Worm (Caenorhabditis elegans) whole organism, mixed stage, embryonic: ENCODE measurements around the gene fbxc-26.

Experiments used
- M03D4.4 ChIP-seq: sonication (generic microtip); optimal IDR thresholded peaks from 2 replicates; lab custom pipeline; 2017; ENCODE audit warnings: mild to moderate bottlenecking, missing genetic modification characterization, missing compliant biosample characterization
- bed-3 ChIP-seq: fragments of 200-800 bp; sonication (Bioruptor generic); optimal IDR thresholded peaks from 3 replicates; lab custom pipeline; 2018; ENCODE audit warnings: mild to moderate bottlenecking, missing genetic modification characterization, moderate library complexity, missing compliant biosample characterization
- blmp-1 ChIP-seq: fragments of 150-350 bp; optimal IDR thresholded peaks from 2 replicates; lab custom pipeline; 2014; ENCODE audit warnings: missing biosample characterization, missing genetic modification characterization
- ceh-39 ChIP-seq: fragments of 150-350 bp; optimal IDR thresholded peaks from 2 replicates; lab custom pipeline; 2014; ENCODE audit warnings: missing biosample characterization, missing genetic modification characterization
- ceh-43 ChIP-seq: fragments of 200-800 bp; sonication (Bioruptor generic); optimal IDR thresholded peaks from 2 replicates; lab custom pipeline; 2018; ENCODE audit warnings: mild to moderate bottlenecking, missing genetic modification characterization, moderate library complexity, missing compliant biosample characterization
- ceh-83 ChIP-seq: fragments of 200-800 bp; sonication (Bioruptor generic); optimal IDR thresholded peaks from 2 replicates; lab custom pipeline; 2018; ENCODE audit warnings: mild to moderate bottlenecking, missing genetic modification characterization, missing compliant biosample characterization
- ces-1 ChIP-seq: fragments of 150-350 bp; optimal IDR thresholded peaks from 2 replicates; lab custom pipeline; 2014; ENCODE audit warnings: missing biosample characterization, missing genetic modification reagents, missing genetic modification characterization
- cnd-1 ChIP-seq: fragments of 200-800 bp; sonication (Bioruptor generic); optimal IDR thresholded peaks from 2 replicates; lab custom pipeline; 2018; ENCODE audit warnings: mild to moderate bottlenecking, missing genetic modification characterization, missing compliant biosample characterization
- drap-1 ChIP-seq: fragments of 200-800 bp; sonication (Bioruptor generic); optimal IDR thresholded peaks from 3 replicates; lab custom pipeline; 2018; ENCODE audit warnings: mild to moderate bottlenecking, missing genetic modification characterization, missing compliant biosample characterization
- elt-3 ChIP-seq: fragments of 150-350 bp; optimal IDR thresholded peaks from 2 replicates; lab custom pipeline; 2014; ENCODE audit warnings: missing biosample characterization, missing genetic modification characterization
- flh-1 ChIP-seq: fragments of 200-800 bp; sonication (Bioruptor generic); optimal IDR thresholded peaks from 2 replicates; lab custom pipeline; 2018; ENCODE audit warnings: mild to moderate bottlenecking, missing genetic modification characterization, moderate library complexity, missing compliant biosample characterization
- ham-2 ChIP-seq: fragments of 200-800 bp; sonication (Bioruptor generic); optimal IDR thresholded peaks from 2 replicates; lab custom pipeline; 2018; ENCODE audit warnings: mild to moderate bottlenecking, missing genetic modification characterization, missing compliant biosample characterization
- hlh-1 ChIP-seq: fragments of 150-350 bp; optimal IDR thresholded peaks from 2 replicates; lab custom pipeline; 2014; ENCODE audit warnings: missing biosample characterization, missing genetic modification reagents, missing genetic modification characterization
- lin-13 ChIP-seq: fragments of 150-350 bp; optimal IDR thresholded peaks from 2 replicates; lab custom pipeline; 2014; ENCODE audit warnings: missing biosample characterization, missing genetic modification characterization
- lin-32 ChIP-seq: fragments of 200-800 bp; sonication (Bioruptor generic); optimal IDR thresholded peaks from 2 replicates; lab custom pipeline; 2018; ENCODE audit warnings: mild to moderate bottlenecking, missing genetic modification characterization, missing compliant biosample characterization
- lsy-2 ChIP-seq: fragments of 150-350 bp; optimal IDR thresholded peaks from 2 replicates; lab custom pipeline; 2014; ENCODE audit warnings: missing biosample characterization, missing genetic modification characterization
- mab-5 ChIP-seq: fragments of 150-350 bp; optimal IDR thresholded peaks from 2 replicates; lab custom pipeline; 2014; ENCODE audit warnings: missing biosample characterization, missing genetic modification characterization
- mep-1 ChIP-seq: fragments of 150-350 bp; optimal IDR thresholded peaks from 2 replicates; lab custom pipeline; 2017; ENCODE audit warnings: missing biosample characterization, missing genetic modification reagents, missing genetic modification characterization, inconsistent platforms
- mls-2 ChIP-seq: sonication (generic microtip); optimal IDR thresholded peaks from 2 replicates; lab custom pipeline; 2016; ENCODE audit warnings: mild to moderate bottlenecking, missing genetic modification characterization, moderate library complexity, missing compliant biosample characterization
- nhr-12 ChIP-seq: fragments of 150-350 bp; optimal IDR thresholded peaks from 2 replicates; lab custom pipeline; 2014; ENCODE audit warnings: missing biosample characterization, missing genetic modification characterization
- nhr-2 ChIP-seq: fragments of 150-350 bp; optimal IDR thresholded peaks from 2 replicates; lab custom pipeline; 2014; ENCODE audit warnings: missing biosample characterization, missing genetic modification characterization
- nhr-237 ChIP-seq: fragments of 150-350 bp; optimal IDR thresholded peaks from 2 replicates; lab custom pipeline; 2014; ENCODE audit warnings: missing biosample characterization, missing genetic modification characterization
- nhr-28 ChIP-seq: fragments of 150-350 bp; optimal IDR thresholded peaks from 2 replicates; lab custom pipeline; 2014; ENCODE audit warnings: missing biosample characterization, missing genetic modification characterization
- sem-2 ChIP-seq: fragments of 200-800 bp; sonication (Bioruptor generic); optimal IDR thresholded peaks from 2 replicates; lab custom pipeline; 2018; ENCODE audit warnings: mild to moderate bottlenecking, missing genetic modification characterization, missing compliant biosample characterization
- snpc-4 ChIP-seq: fragments of 150-350 bp; optimal IDR thresholded peaks from 2 replicates; lab custom pipeline; 2014; ENCODE audit warnings: missing biosample characterization, missing genetic modification characterization
- sptf-1 ChIP-seq: sonication (generic microtip); optimal IDR thresholded peaks from 2 replicates; lab custom pipeline; 2017; ENCODE audit warnings: mild to moderate bottlenecking, missing genetic modification characterization, moderate library complexity, missing compliant biosample characterization
- tbx-8 ChIP-seq: fragments of 200-800 bp; sonication (Bioruptor generic); optimal IDR thresholded peaks from 2 replicates; lab custom pipeline; 2018; ENCODE audit warnings: mild to moderate bottlenecking, missing genetic modification characterization, moderate library complexity, missing compliant biosample characterization
- unc-120 ChIP-seq: sonication (generic microtip); optimal IDR thresholded peaks from 2 replicates; lab custom pipeline; 2017; ENCODE audit warnings: missing genetic modification characterization, missing compliant biosample characterization; ENCODE audit not compliant: poor library complexity, severe bottlenecking
- unc-39 ChIP-seq: fragments of 150-350 bp; optimal IDR thresholded peaks from 2 replicates; lab custom pipeline; 2014; ENCODE audit warnings: missing biosample characterization, missing genetic modification characterization
- unc-62 ChIP-seq: fragments of 150-350 bp; optimal IDR thresholded peaks from 2 replicates; lab custom pipeline; 2014; ENCODE audit warnings: missing biosample characterization, missing genetic modification reagents, missing genetic modification characterization
- zip-8 ChIP-seq: fragments of 150-350 bp; optimal IDR thresholded peaks from 2 replicates; lab custom pipeline; 2014; ENCODE audit warnings: missing biosample characterization, missing genetic modification characterization
- ztf-11 ChIP-seq: fragments of 150-350 bp; optimal IDR thresholded peaks from 2 replicates; lab custom pipeline; 2014; ENCODE audit warnings: missing biosample characterization, missing genetic modification characterization

Gene fbxc-26

ce11 chrII:1695861-1696260 is 1.4 kb upstream of the fbxc-26 start, which contains the start of gene F58E1.13:
TSS of gene F58E1.13 (minus strand) at chrII:1695872.
- no peak for TF ChIP-seq flh-1
- TF ChIP-seq ztf-11 (tag; lab: Kevin White, UChicago), result no peak
- no peak for TF ChIP-seq blmp-1 (tag; lab: Kevin White, UChicago)
- TF ChIP-seq snpc-4 (tag; lab: Kevin White, UChicago), result no peak
- TF ChIP-seq lin-32, result no peak
- no peak for TF ChIP-seq ceh-43
- TF ChIP-seq lin-13 (tag; lab: Kevin White, UChicago), result no peak
- no peak for TF ChIP-seq lsy-2
- no peak for TF ChIP-seq nhr-12 (tag; lab: Kevin White, UChicago)
- no peak for TF ChIP-seq ceh-83
- TF ChIP-seq, all 35 proteins: peak for 0

- TF ChIP-seq bed-3 (GFP tag; lab: Kevin White, UChicago) (no peak), flh-1 (no peak), elt-3 (tag; lab: Kevin White, UChicago) (no peak), drap-1 (no peak), hlh-1 (tag; lab: Kevin White, UChicago) (no peak), ztf-11 (tag; lab: Kevin White, UChicago) (no peak), cnd-1 (tag; lab: Kevin White, UChicago) (no peak), ham-2 (GFP tag; lab: Kevin White, UChicago) (no peak), lsy-2 (no peak), nhr-12 (tag; lab: Kevin White, UChicago) (no peak), snpc-4 (tag; lab: Kevin White, UChicago) (no peak), ces-1 (no peak), nhr-2 (tag; lab: Kevin White, UChicago) (no peak), tbx-8 (GFP tag; lab: Kevin White, UChicago) (no peak), mab-5 (no peak), unc-39 (tag; lab: Kevin White, UChicago) (no peak), zip-8 (tag; lab: Kevin White, UChicago) (no peak)
Measured at ce11 chrII:1692827-1693226, 1.6 kb downstream of the fbxc-26 start, which contains the start of gene fbxc-21. TSS of gene fbxc-21 (minus strand) at chrII:1692927.

- no peak for TF ChIP-seq ceh-83
- no peak for TF ChIP-seq unc-120 (tag; lab: Kevin White, UChicago)
- TF ChIP-seq unc-62 (GFP tag; lab: Kevin White, UChicago), result no peak
- no peak for TF ChIP-seq zip-8 (tag; lab: Kevin White, UChicago)
- TF ChIP-seq mab-5, result no peak
- no peak for TF ChIP-seq sem-2 (GFP tag; lab: Kevin White, UChicago)
- TF ChIP-seq elt-3 (tag; lab: Kevin White, UChicago), result no peak
- TF ChIP-seq nhr-2 (tag; lab: Kevin White, UChicago), result no peak
- TF ChIP-seq snpc-4 (tag; lab: Kevin White, UChicago), result no peak
Measured at ce11 chrII:1691011-1691410, 3.4 kb downstream of the fbxc-26 start, which contains the start of gene fbxc-22. TSS of gene fbxc-22 (minus strand) at chrII:1691111.

ce11 chrII:1688813-1689212 is 5.6 kb downstream of the fbxc-26 start, which contains the start of the genes fbxb-18 and fbxb-19:
TSS of gene fbxb-18 (minus strand) at chrII:1688913.
TSS of gene fbxb-19 (minus strand) at chrII:1689181.
- TF ChIP-seq tbx-8 (GFP tag; lab: Kevin White, UChicago) (no peak), lin-13 (tag; lab: Kevin White, UChicago) (no peak), unc-62 (GFP tag; lab: Kevin White, UChicago) (no peak), cnd-1 (tag; lab: Kevin White, UChicago) (no peak), ceh-39 (tag; lab: Kevin White, UChicago) (no peak), ztf-11 (tag; lab: Kevin White, UChicago) (no peak), nhr-28 (tag; lab: Kevin White, UChicago) (no peak), hlh-1 (tag; lab: Kevin White, UChicago) (no peak), ham-2 (GFP tag; lab: Kevin White, UChicago) (no peak), ceh-83 (no peak), elt-3 (tag; lab: Kevin White, UChicago) (no peak), mab-5 (no peak), mep-1 (tag; lab: Kevin White, UChicago) (no peak), ces-1 (no peak), zip-8 (tag; lab: Kevin White, UChicago) (no peak)

ce11 chrII:1683742-1684141 is 10.7 kb downstream of the fbxc-26 start, which contains the start of gene fbxb-25:
TSS of gene fbxb-25 (plus strand) at chrII:1684042.
- TF ChIP-seq ceh-39 (tag; lab: Kevin White, UChicago), result no peak
- no peak for TF ChIP-seq sptf-1 (tag; lab: Kevin White, UChicago)
- no peak for TF ChIP-seq ceh-83
- TF ChIP-seq nhr-2 (tag; lab: Kevin White, UChicago), result no peak
- TF ChIP-seq lin-13 (tag; lab: Kevin White, UChicago), result no peak
- no peak for TF ChIP-seq sem-2 (GFP tag; lab: Kevin White, UChicago)
- TF ChIP-seq mls-2 (tag; lab: Kevin White, UChicago), result no peak
- no peak for TF ChIP-seq tbx-8 (GFP tag; lab: Kevin White, UChicago)
- no peak for TF ChIP-seq M03D4.4 (tag; lab: Kevin White, UChicago)
- TF ChIP-seq ceh-43, result no peak
- no peak for TF ChIP-seq hlh-1 (tag; lab: Kevin White, UChicago)
- TF ChIP-seq ces-1, result no peak
- no peak for TF ChIP-seq nhr-237
- TF ChIP-seq elt-3 (tag; lab: Kevin White, UChicago), result no peak
- TF ChIP-seq nhr-12 (tag; lab: Kevin White, UChicago), result no peak
- TF ChIP-seq cnd-1 (tag; lab: Kevin White, UChicago), result no peak
